Fruit fly (Drosophila melanogaster) Kc167 (cell line): ENCODE results near the gene Lgr1.

Experiments
- Sin3A ChIP-seq: fragments of >200 bp; optimal IDR thresholded peaks from 2 replicates; lab custom pipeline; 2018; ENCODE audit warnings: missing external identifiers
- h ChIP-seq: fragments of >200 bp; optimal IDR thresholded peaks from 3 replicates; lab custom pipeline; 2018; ENCODE audit warnings: missing external identifiers
- psq ChIP-seq: fragments of >200 bp; optimal IDR thresholded peaks from 2 replicates; lab custom pipeline; 2017; ENCODE audit warnings: missing external identifiers

DNA sequence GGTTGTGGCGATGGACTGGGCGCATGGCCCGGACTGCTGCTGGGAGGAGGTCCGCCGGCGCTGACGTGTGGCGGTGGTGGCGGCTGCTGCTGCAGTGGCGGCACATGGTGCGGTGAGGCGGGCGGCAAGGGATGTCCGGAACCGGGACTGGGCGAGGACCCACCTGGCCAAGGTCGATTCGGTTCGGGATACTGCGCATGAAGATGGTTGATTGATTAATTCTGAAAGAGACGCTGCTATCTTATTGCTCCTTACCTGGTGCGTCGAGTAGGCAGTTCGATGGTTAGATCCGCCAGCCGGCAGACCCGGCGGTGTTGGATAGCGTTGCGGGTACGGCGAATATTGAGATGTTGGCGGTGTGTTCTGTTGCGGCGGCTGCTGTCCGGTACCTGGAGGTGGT is 17.8 kb upstream of the Lgr1 start:
- no peak for TF ChIP-seq h (lab: Kevin White, UChicago)
- TF ChIP-seq psq (lab: Kevin White, UChicago) = no peak
- TF ChIP-seq Sin3A (lab: Kevin White, UChicago) = no peak
